Worm (Caenorhabditis elegans) whole organism, L4 larva: ENCODE data around the gene tsn-1.

ENCODE experiments used
- D1046.2 ChIP-seq: fragments of 200-800 bp; sonication (Bioruptor generic); IDR thresholded peaks from 2 replicates; pipeline ENCODE4 v1.3.6; 2022; ENCODE audit warnings: missing genetic modification characterization, missing compliant biosample characterization
- F10B5.3 ChIP-seq: sonication (generic microtip); optimal IDR thresholded peaks from 2 replicates; lab custom pipeline; 2016; ENCODE audit warnings: mild to moderate bottlenecking, missing genetic modification characterization, missing compliant biosample characterization
- F44E2.7 ChIP-seq: fragments of 200-800 bp; sonication (Bioruptor generic); IDR thresholded peaks from 2 replicates; pipeline ENCODE4 v2.1.2; 2022; ENCODE audit warnings: missing genetic modification characterization, missing compliant biosample characterization
- T20F7.1 ChIP-seq: fragments of 200-800 bp; sonication (Bioruptor generic); optimal IDR thresholded peaks from 2 replicates; lab custom pipeline; 2018; ENCODE audit warnings: mild to moderate bottlenecking, missing genetic modification characterization, missing compliant biosample characterization
- aly-2 ChIP-seq: sonication (generic microtip); optimal IDR thresholded peaks from 2 replicates; lab custom pipeline; 2018; ENCODE audit warnings: missing biosample characterization, missing genetic modification characterization
- ceh-20 ChIP-seq: fragments of 200-800 bp; sonication (Bioruptor generic); IDR thresholded peaks from 2 replicates; pipeline ENCODE4 v1.3.6; 2022; ENCODE audit warnings: missing genetic modification reagents, missing genetic modification characterization, missing compliant biosample characterization
- ceh-28 ChIP-seq: fragments of 150-350 bp; optimal IDR thresholded peaks from 2 replicates; lab custom pipeline; 2014; ENCODE audit warnings: missing biosample characterization, missing genetic modification reagents, missing genetic modification characterization
- ceh-44 ChIP-seq: fragments of 200-800 bp; sonication (Bioruptor generic); IDR thresholded peaks from 2 replicates; pipeline ENCODE4 v1.3.6; 2022; ENCODE audit warnings: missing genetic modification reagents, missing genetic modification characterization, missing compliant biosample characterization
- ceh-62 ChIP-seq: sonication (generic microtip); optimal IDR thresholded peaks from 2 replicates; lab custom pipeline; 2017; ENCODE audit warnings: missing biosample characterization, missing genetic modification characterization
- ces-1 ChIP-seq: fragments of 150-350 bp; sonication (generic microtip); optimal IDR thresholded peaks from 4 replicates; lab custom pipeline; 2014; ENCODE audit warnings: missing biosample characterization, missing genetic modification reagents, missing genetic modification characterization
- daf-12 ChIP-seq: fragments of 150-350 bp; optimal IDR thresholded peaks from 2 replicates; lab custom pipeline; 2014; ENCODE audit warnings: missing biosample characterization, missing genetic modification reagents, missing genetic modification characterization
- daf-16 ChIP-seq, 3 experiments: sonication (generic microtip); optimal IDR thresholded peaks; 2 replicates each; lab custom pipeline; 2016 to 2017; ENCODE audit warnings: missing genetic modification characterization in 3 of 3, missing genetic modification reagents in 3 of 3, mild to moderate bottlenecking in 2 of 3, missing compliant biosample characterization in 2 of 3, missing biosample characterization in 1 of 3, moderate library complexity in 1 of 3
- daf-19 ChIP-seq: fragments of 200-800 bp; sonication (Bioruptor generic); conservative IDR thresholded peaks from 2 replicates; pipeline ENCODE4 v1.3.6; 2022; ENCODE audit warnings: missing genetic modification characterization, missing compliant biosample characterization
- dmd-6 ChIP-seq: fragments of 200-800 bp; sonication (Bioruptor generic); IDR thresholded peaks from 2 replicates; pipeline ENCODE4 v1.3.6; 2022; ENCODE audit warnings: missing genetic modification reagents, missing genetic modification characterization, missing compliant biosample characterization
- duxl-1 ChIP-seq: sonication (generic microtip); optimal IDR thresholded peaks from 2 replicates; lab custom pipeline; 2016; ENCODE audit warnings: mild to moderate bottlenecking, missing genetic modification characterization, moderate library complexity, missing compliant biosample characterization; ENCODE audit not compliant: poor library complexity
- dve-1 ChIP-seq: sonication (generic microtip); optimal IDR thresholded peaks from 2 replicates; lab custom pipeline; 2017; ENCODE audit warnings: antibody characterized with exemption, mild to moderate bottlenecking, missing genetic modification characterization, missing compliant biosample characterization; ENCODE audit not compliant: insufficient read depth
- egl-27 ChIP-seq: sonication (generic microtip); optimal IDR thresholded peaks from 3 replicates; lab custom pipeline; 2017; ENCODE audit warnings: missing biosample characterization, missing genetic modification reagents, missing genetic modification characterization
- hif-1 ChIP-seq, 2 experiments: sonication (generic microtip); optimal IDR thresholded peaks; 2 replicates each; lab custom pipeline; 2016 to 2017; ENCODE audit warnings: missing compliant biosample characterization in 2 of 2, missing genetic modification characterization in 2 of 2, missing genetic modification reagents in 2 of 2, missing genotype in 2 of 2, mild to moderate bottlenecking in 1 of 2
- hlh-11 ChIP-seq: fragments of 200-800 bp; sonication (Bioruptor generic); optimal IDR thresholded peaks from 2 replicates; lab custom pipeline; 2018; ENCODE audit warnings: mild to moderate bottlenecking, missing genetic modification characterization, missing compliant biosample characterization
- hlh-30 ChIP-seq: sonication (generic microtip); optimal IDR thresholded peaks from 2 replicates; lab custom pipeline; 2017; ENCODE audit warnings: antibody characterized with exemption, mild to moderate bottlenecking, missing genetic modification characterization, missing compliant biosample characterization; ENCODE audit not compliant: insufficient read depth
- hmg-1.1 ChIP-seq: fragments of 200-800 bp; sonication (Bioruptor generic); IDR thresholded peaks from 2 replicates; pipeline ENCODE4 v1.3.6; 2022; ENCODE audit warnings: missing genetic modification reagents, missing genetic modification characterization, missing compliant biosample characterization
- lin-1 ChIP-seq: fragments of 200-800 bp; sonication (Bioruptor generic); IDR thresholded peaks from 2 replicates; pipeline ENCODE4 v1.3.6; 2022; ENCODE audit warnings: missing genetic modification reagents, missing genetic modification characterization, missing compliant biosample characterization
- lin-13 ChIP-seq: fragments of 150-350 bp; optimal IDR thresholded peaks from 2 replicates; lab custom pipeline; 2014; ENCODE audit warnings: missing biosample characterization, missing genetic modification reagents, missing genetic modification characterization
- lin-15B ChIP-seq: fragments of 150-350 bp; sonication (generic microtip); optimal IDR thresholded peaks from 3 replicates; lab custom pipeline; 2014; ENCODE audit warnings: missing biosample characterization, missing genetic modification characterization
- lin-29 ChIP-seq: fragments of 200-800 bp; sonication (Bioruptor generic); IDR thresholded peaks from 2 replicates; pipeline ENCODE4 v1.3.6; 2022; ENCODE audit warnings: missing genetic modification reagents, missing genetic modification characterization, missing compliant biosample characterization
- lin-38 ChIP-seq: fragments of 200-800 bp; sonication (Bioruptor generic); IDR thresholded peaks from 2 replicates; pipeline ENCODE4 v1.3.6; 2022; ENCODE audit warnings: missing genetic modification reagents, missing genetic modification characterization, missing compliant biosample characterization
- madf-9 ChIP-seq: fragments of 200-800 bp; sonication (Bioruptor generic); conservative IDR thresholded peaks from 2 replicates; pipeline ENCODE4 v1.3.6; 2022; ENCODE audit warnings: missing genetic modification reagents, missing genetic modification characterization, missing compliant biosample characterization
- mdl-1 ChIP-seq, 2 experiments: fragments of 150-350 bp in 1 of 2; sonication (generic microtip) in 1 of 2; optimal IDR thresholded peaks; 2 replicates each; lab custom pipeline; 2014 to 2017; ENCODE audit warnings: missing biosample characterization in 2 of 2, missing genetic modification characterization in 2 of 2
- mep-1 ChIP-seq: fragments of 150-350 bp; sonication (generic microtip); optimal IDR thresholded peaks from 3 replicates; lab custom pipeline; 2014; ENCODE audit warnings: missing biosample characterization, missing genetic modification characterization
- mxl-3 ChIP-seq: fragments of 200-800 bp; sonication (Bioruptor generic); optimal IDR thresholded peaks from 2 replicates; lab custom pipeline; 2018; ENCODE audit warnings: mild to moderate bottlenecking, missing genetic modification characterization, missing compliant biosample characterization
- nhr-102 ChIP-seq: sonication (generic microtip); optimal IDR thresholded peaks from 2 replicates; lab custom pipeline; 2016; ENCODE audit warnings: mild to moderate bottlenecking, missing genetic modification characterization, moderate library complexity, missing compliant biosample characterization
- nhr-11 ChIP-seq: fragments of 150-350 bp; optimal IDR thresholded peaks from 2 replicates; lab custom pipeline; 2014; ENCODE audit warnings: missing biosample characterization, missing genetic modification characterization
- nhr-25 ChIP-seq: sonication (generic microtip); optimal IDR thresholded peaks from 2 replicates; lab custom pipeline; 2017; ENCODE audit warnings: missing genetic modification characterization, mild to moderate bottlenecking, missing compliant biosample characterization, antibody characterized with exemption, moderate library complexity, borderline replicate concordance; ENCODE audit not compliant: insufficient read depth
- nhr-28 ChIP-seq: fragments of 150-350 bp; optimal IDR thresholded peaks from 2 replicates; lab custom pipeline; 2014; ENCODE audit warnings: missing biosample characterization, missing genetic modification characterization
- nhr-42 ChIP-seq: fragments of 200-800 bp; sonication (Bioruptor generic); IDR thresholded peaks from 2 replicates; pipeline ENCODE4 v1.3.6; 2022; ENCODE audit warnings: missing genetic modification characterization, missing compliant biosample characterization
- nhr-48 ChIP-seq: sonication (generic microtip); optimal IDR thresholded peaks from 2 replicates; lab custom pipeline; 2016; ENCODE audit warnings: mild to moderate bottlenecking, missing genetic modification characterization, missing compliant biosample characterization
- nhr-6 ChIP-seq: fragments of 150-350 bp; optimal IDR thresholded peaks from 2 replicates; lab custom pipeline; 2014; ENCODE audit warnings: missing biosample characterization, missing genetic modification characterization
- nhr-77 ChIP-seq: fragments of 150-350 bp; optimal IDR thresholded peaks from 2 replicates; lab custom pipeline; 2014; ENCODE audit warnings: missing biosample characterization, missing genetic modification characterization
- php-3 ChIP-seq: fragments of 200-800 bp; sonication (Bioruptor generic); IDR thresholded peaks from 2 replicates; pipeline ENCODE4 v1.3.6; 2022; ENCODE audit warnings: missing genetic modification reagents, missing genetic modification characterization, missing compliant biosample characterization
- rbr-2 ChIP-seq: sonication (generic microtip); optimal IDR thresholded peaks from 2 replicates; lab custom pipeline; 2016; ENCODE audit warnings: missing genotype, missing genetic modification characterization, missing compliant biosample characterization
- sdz-12 ChIP-seq: fragments of 200-800 bp; sonication (Bioruptor generic); optimal IDR thresholded peaks from 2 replicates; lab custom pipeline; 2018; ENCODE audit warnings: mild to moderate bottlenecking, missing genetic modification characterization, missing compliant biosample characterization
- skn-1 ChIP-seq: fragments of 150-350 bp; optimal IDR thresholded peaks from 2 replicates; lab custom pipeline; 2014; ENCODE audit warnings: missing biosample characterization, missing genetic modification characterization
- snpc-1.2 ChIP-seq: fragments of 200-800 bp; sonication (Bioruptor generic); IDR thresholded peaks from 2 replicates; pipeline ENCODE4 v1.3.6; 2022; ENCODE audit warnings: missing genetic modification reagents, missing genetic modification characterization, missing compliant biosample characterization
- spr-1 ChIP-seq: sonication (generic microtip); optimal IDR thresholded peaks from 2 replicates; lab custom pipeline; 2016; ENCODE audit warnings: mild to moderate bottlenecking, missing genetic modification characterization, missing compliant biosample characterization
- tra-1 ChIP-seq: fragments of 200-800 bp; sonication (Bioruptor generic); IDR thresholded peaks from 2 replicates; pipeline ENCODE4 v1.3.6; 2022; ENCODE audit warnings: missing genetic modification reagents, missing genetic modification characterization, missing compliant biosample characterization
- vab-7 ChIP-seq: fragments of 200-800 bp; sonication (Bioruptor generic); IDR thresholded peaks from 2 replicates; pipeline ENCODE4 v1.3.6; 2022; ENCODE audit warnings: missing genetic modification reagents, missing genetic modification characterization, missing compliant biosample characterization
- zag-1 ChIP-seq: fragments of 150-350 bp; optimal IDR thresholded peaks from 2 replicates; lab custom pipeline; 2014; ENCODE audit warnings: missing biosample characterization, missing genetic modification characterization
- zfp-2 ChIP-seq: sonication (generic microtip); optimal IDR thresholded peaks from 2 replicates; lab custom pipeline; 2016; ENCODE audit warnings: mild to moderate bottlenecking, missing genetic modification characterization, missing compliant biosample characterization
- zfp-3 ChIP-seq: fragments of 200-800 bp; sonication (Bioruptor generic); conservative IDR thresholded peaks from 2 replicates; pipeline ENCODE4 v1.3.6; 2022; ENCODE audit warnings: missing genetic modification reagents, missing genetic modification characterization, missing compliant biosample characterization

Gene tsn-1

ce11 chrII:4727769-4728168, 21.1 kb downstream of the tsn-1 start, which contains the start of gene ttr-41 (continued):
- no peak for TF ChIP-seq lin-15B (tag; lab: Kevin White, UChicago)

ce11 chrII:4728687-4729086, 22.1 kb downstream of the tsn-1 start:
- peak; percentile 95 for TF ChIP-seq nhr-28
- TF ChIP-seq sdz-12 = no peak
- TF ChIP-seq nhr-42 (GFP tag; lab: Robert Waterston, UW) = no peak
- no peak for TF ChIP-seq zfp-2
- TF ChIP-seq nhr-11 = peak; percentile 62
- peak; percentile 34 for TF ChIP-seq spr-1
- TF ChIP-seq nhr-77 (tag; lab: Kevin White, UChicago) = peak; percentile 92
- TF ChIP-seq zag-1 = no peak
- no peak for TF ChIP-seq ceh-62 (tag; lab: Kevin White, UChicago)
- TF ChIP-seq daf-16 (GFP tag; optimal IDR thresholded peaks at IDR 0.05; lab: Kevin White, UChicago) = peak; percentile 66 to 95
- TF ChIP-seq daf-16 (tag; optimal IDR thresholded peaks at IDR 0.05; lab: Kevin White, UChicago) = peak; percentile 99
- TF ChIP-seq madf-9 (GFP tag; lab: Robert Waterston, UW) = no peak
- peak; percentile 91 for TF ChIP-seq hlh-11
- no peak for TF ChIP-seq nhr-48 (tag; lab: Kevin White, UChicago)
- peak; percentile 14 for TF ChIP-seq nhr-102 (tag; lab: Kevin White, UChicago)
- TF ChIP-seq ceh-20 = no peak
- TF ChIP-seq mdl-1 (tag; optimal IDR thresholded peaks at IDR 0.05; lab: Kevin White, UChicago) = peak in 1 of 2 experiments; percentile 47
- peak; percentile 44 for TF ChIP-seq mxl-3 (GFP tag; lab: Kevin White, UChicago)
- TF ChIP-seq ceh-28 (tag; lab: Kevin White, UChicago) = no peak
- peak; percentile 86 for TF ChIP-seq tra-1 (GFP tag; lab: Robert Waterston, UW)
- no peak for TF ChIP-seq daf-19
- no peak for TF ChIP-seq F10B5.3 (tag; lab: Kevin White, UChicago)
- no peak for TF ChIP-seq lin-38 (GFP tag; lab: Robert Waterston, UW)
- peak; percentile 89 for TF ChIP-seq dmd-6 (GFP tag; lab: Robert Waterston, UW)
- TF ChIP-seq lin-1 (GFP tag; lab: Robert Waterston, UW) = peak; percentile 73
- TF ChIP-seq php-3 = peak; percentile 50; the same call in 1 of the 2 replicates
- TF ChIP-seq rbr-2 (tag; lab: Kevin White, UChicago) = no peak
- TF ChIP-seq ceh-44 (GFP tag; lab: Robert Waterston, UW) = no peak
- no peak for TF ChIP-seq zfp-3 (GFP tag; lab: Robert Waterston, UW)
- TF ChIP-seq ces-1 (GFP tag; lab: Kevin White, UChicago) = no peak
- TF ChIP-seq snpc-1.2 (GFP tag; lab: Robert Waterston, UW) = no peak
- no peak for TF ChIP-seq vab-7 (GFP tag; lab: Robert Waterston, UW)
- no peak for TF ChIP-seq daf-12 (tag; lab: Kevin White, UChicago)
- peak; percentile 18 for TF ChIP-seq mep-1 (tag; lab: Kevin White, UChicago)
- TF ChIP-seq aly-2 (tag; lab: Kevin White, UChicago) = no peak
- no peak for TF ChIP-seq duxl-1 (tag; lab: Kevin White, UChicago)
- TF ChIP-seq dve-1 (tag; lab: Kevin White, UChicago) = peak; percentile 92
- no peak for TF ChIP-seq egl-27 (tag; lab: Kevin White, UChicago)
- no peak for TF ChIP-seq D1046.2 (GFP tag; lab: Robert Waterston, UW)
- TF ChIP-seq hif-1 (tag; optimal IDR thresholded peaks at IDR 0.05; lab: Kevin White, UChicago) = peak; percentile 58 to 96
- no peak for TF ChIP-seq F44E2.7 (GFP tag; lab: Robert Waterston, UW)
- no peak for TF ChIP-seq skn-1 (tag; lab: Kevin White, UChicago)
- TF ChIP-seq hmg-1.1 (GFP tag; lab: Robert Waterston, UW) = no peak
- peak; percentile 33 for TF ChIP-seq T20F7.1 (GFP tag; lab: Kevin White, UChicago)
- TF ChIP-seq nhr-6 (tag; lab: Kevin White, UChicago) = peak; percentile 49
- TF ChIP-seq lin-29 = no peak
- TF ChIP-seq lin-13 (GFP tag; lab: Kevin White, UChicago) = no peak
- no peak for TF ChIP-seq nhr-25 (tag; lab: Kevin White, UChicago)
- peak; percentile 31 for TF ChIP-seq hlh-30 (tag; lab: Kevin White, UChicago)
